Fruit fly (Drosophila melanogaster) Kc167 (cell line): ENCODE measurements around the gene Chpf.

Experiments used
- Sin3A ChIP-seq: fragments of >200 bp; optimal IDR thresholded peaks from 2 replicates; lab custom pipeline; 2018; ENCODE audit warnings: missing external identifiers
- psq ChIP-seq: fragments of >200 bp; optimal IDR thresholded peaks from 2 replicates; lab custom pipeline; 2017; ENCODE audit warnings: missing external identifiers

- no peak for TF ChIP-seq psq (lab: Kevin White, UChicago)
- TF ChIP-seq Sin3A (lab: Kevin White, UChicago): no peak
Observed at dm6 chrX:13113863-13114407, 1.7 kb upstream of the Chpf start.
